Worm (Caenorhabditis elegans): ENCODE results near the gene C27D9.1.
A peak's percentile ranks its signal among the peaks of the same experiment; 100 is the strongest.

C27D9.1 gene

ce11 chrII:4779753-4780152, 26.5 kb downstream of the C27D9.1 start:
- TF ChIP-seq sea-1 (GFP tag; conservative IDR thresholded peaks at IDR 0.05) (no peak), ama-1 (optimal IDR thresholded peaks at IDR 0.05) (no peak)

ce11 chrII:4784436-4784835, 31.2 kb downstream of the C27D9.1 start, which contains the start of gene nep-12:
Gene nep-12 (minus strand): TSS chrII:4784536.
- TF ChIP-seq pes-1 (GFP tag; IDR thresholded peaks at IDR 0.05) (no peak), ceh-13 (GFP tag; optimal IDR thresholded peaks at IDR 0.05) (no peak), tbx-37 (GFP tag; conservative IDR thresholded peaks at IDR 0.05) (no peak), hnd-1 (tag; optimal IDR thresholded peaks at IDR 0.05) (no peak), sea-1 (GFP tag; conservative IDR thresholded peaks at IDR 0.05) (no peak), flt-1 (GFP tag; IDR thresholded peaks at IDR 0.05) (no peak), ets-7 (tag; optimal IDR thresholded peaks at IDR 0.05) (no peak), hmg-4 (GFP tag; optimal IDR thresholded peaks at IDR 0.05) (no peak), ceh-36 (tag; optimal IDR thresholded peaks at IDR 0.05) (no peak), F13C5.2 (tag; optimal IDR thresholded peaks at IDR 0.05) (no peak), tbx-11 (GFP tag; IDR thresholded peaks at IDR 0.05) (no peak), ama-1 (optimal IDR thresholded peaks at IDR 0.05) (no peak)

- TF ChIP-seq sea-1 (GFP tag; conservative IDR thresholded peaks at IDR 0.05) (no peak), ceh-36 (tag; optimal IDR thresholded peaks at IDR 0.05) (no peak), tbx-37 (GFP tag; conservative IDR thresholded peaks at IDR 0.05) (no peak), tbx-11 (GFP tag; IDR thresholded peaks at IDR 0.05) (no peak), hnd-1 (tag; optimal IDR thresholded peaks at IDR 0.05) (no peak), hmg-4 (GFP tag; optimal IDR thresholded peaks at IDR 0.05) (no peak), hmbx-1 (tag; optimal IDR thresholded peaks at IDR 0.05) (no peak), scrt-1 (GFP tag; IDR thresholded peaks at IDR 0.05) (no peak), F13C5.2 (tag; optimal IDR thresholded peaks at IDR 0.05) (no peak), ama-1 (optimal IDR thresholded peaks at IDR 0.05) (no peak), pes-1 (GFP tag; IDR thresholded peaks at IDR 0.05) (no peak), tra-4 (tag; optimal IDR thresholded peaks at IDR 0.05) (no peak), ceh-13 (GFP tag; optimal IDR thresholded peaks at IDR 0.05) (no peak), ets-7 (tag; optimal IDR thresholded peaks at IDR 0.05) (no peak)
Observed at ce11 chrII:4786181-4786580, 33.0 kb downstream of the C27D9.1 start, which contains the start of gene msp-3. Gene msp-3 (minus strand): TSS chrII:4786281.

ce11 chrII:4789835-4790343, 36.7 kb downstream of the C27D9.1 start, which contains the start of gene F26G1.15:
Gene F26G1.15 (plus strand): TSS chrII:4790293.
- no peak for TF ChIP-seq pes-1 (GFP tag; IDR thresholded peaks at IDR 0.05)
- no peak for TF ChIP-seq tbx-11 (GFP tag; IDR thresholded peaks at IDR 0.05)
- TF ChIP-seq tra-4 (tag; optimal IDR thresholded peaks at IDR 0.05): no peak
- TF ChIP-seq ceh-36 (tag; optimal IDR thresholded peaks at IDR 0.05): no peak
- TF ChIP-seq B0310.2 (tag; optimal IDR thresholded peaks at IDR 0.05): no peak
- no peak for TF ChIP-seq scrt-1 (GFP tag; IDR thresholded peaks at IDR 0.05)
- TF ChIP-seq hmbx-1 (tag; optimal IDR thresholded peaks at IDR 0.05): no peak
- no peak for TF ChIP-seq F13C5.2 (tag; optimal IDR thresholded peaks at IDR 0.05)
- TF ChIP-seq sea-1 (GFP tag; conservative IDR thresholded peaks at IDR 0.05): no peak
- TF ChIP-seq ceh-13 (GFP tag; optimal IDR thresholded peaks at IDR 0.05): no peak
- no peak for TF ChIP-seq flt-1 (GFP tag; IDR thresholded peaks at IDR 0.05)
- no peak for TF ChIP-seq ama-1 (optimal IDR thresholded peaks at IDR 0.05)
- TF ChIP-seq hmg-4 (GFP tag; optimal IDR thresholded peaks at IDR 0.05): no peak
- no peak for TF ChIP-seq hnd-1 (tag; optimal IDR thresholded peaks at IDR 0.05)
- no peak for TF ChIP-seq tbx-37 (GFP tag; conservative IDR thresholded peaks at IDR 0.05)
- TF ChIP-seq ets-7 (tag; optimal IDR thresholded peaks at IDR 0.05): no peak
- TF ChIP-seq aly-1 (tag; optimal IDR thresholded peaks at IDR 0.05): no peak

- TF ChIP-seq tbx-37 (GFP tag; conservative IDR thresholded peaks at IDR 0.05): no peak
- TF ChIP-seq sea-1 (GFP tag; conservative IDR thresholded peaks at IDR 0.05): no peak
- no peak for TF ChIP-seq aly-1 (tag; optimal IDR thresholded peaks at IDR 0.05)
- TF ChIP-seq B0310.2 (tag; optimal IDR thresholded peaks at IDR 0.05): no peak
- no peak for TF ChIP-seq tra-4 (tag; optimal IDR thresholded peaks at IDR 0.05)
- TF ChIP-seq pes-1 (GFP tag; IDR thresholded peaks at IDR 0.05): no peak
- TF ChIP-seq hmbx-1 (tag; optimal IDR thresholded peaks at IDR 0.05): no peak
- TF ChIP-seq ama-1 (optimal IDR thresholded peaks at IDR 0.05): no peak
- no peak for TF ChIP-seq ceh-13 (GFP tag; optimal IDR thresholded peaks at IDR 0.05)
Observed at ce11 chrII:4790687-4791086, 37.5 kb downstream of the C27D9.1 start.

- TF ChIP-seq hmbx-1 (tag; optimal IDR thresholded peaks at IDR 0.05) (no peak), hmg-4 (GFP tag; optimal IDR thresholded peaks at IDR 0.05) (peak; percentile 59), F13C5.2 (tag; optimal IDR thresholded peaks at IDR 0.05) (peak; percentile 24), pes-1 (GFP tag; IDR thresholded peaks at IDR 0.05) (no peak; the same call in 1 of the 2 replicates), ceh-13 (GFP tag; optimal IDR thresholded peaks at IDR 0.05) (no peak), tbx-37 (GFP tag; conservative IDR thresholded peaks at IDR 0.05) (peak; percentile 78)
Observed at ce11 chrII:4791272-4791671, 38.1 kb downstream of the C27D9.1 start, which contains the start of gene F26G1.1. Gene F26G1.1 (plus strand): TSS chrII:4791618.

ce11 chrII:4793320-4793719, 40.1 kb downstream of the C27D9.1 start:
- TF ChIP-seq tbx-37 (GFP tag; conservative IDR thresholded peaks at IDR 0.05) (no peak), F13C5.2 (tag; optimal IDR thresholded peaks at IDR 0.05) (no peak), hmbx-1 (tag; optimal IDR thresholded peaks at IDR 0.05) (no peak)

- no peak for TF ChIP-seq hnd-1 (tag; optimal IDR thresholded peaks at IDR 0.05)
- TF ChIP-seq ets-7 (tag; optimal IDR thresholded peaks at IDR 0.05): no peak
- no peak for TF ChIP-seq sea-1 (GFP tag; conservative IDR thresholded peaks at IDR 0.05)
- no peak for TF ChIP-seq tbx-37 (GFP tag; conservative IDR thresholded peaks at IDR 0.05)
- no peak for TF ChIP-seq scrt-1 (GFP tag; IDR thresholded peaks at IDR 0.05)
- TF ChIP-seq aly-1 (tag; optimal IDR thresholded peaks at IDR 0.05): no peak
- TF ChIP-seq flt-1 (GFP tag; IDR thresholded peaks at IDR 0.05): no peak
- no peak for TF ChIP-seq hmg-4 (GFP tag; optimal IDR thresholded peaks at IDR 0.05)
- TF ChIP-seq tra-4 (tag; optimal IDR thresholded peaks at IDR 0.05): no peak
- TF ChIP-seq pes-1 (GFP tag; IDR thresholded peaks at IDR 0.05): no peak
- TF ChIP-seq ama-1 (optimal IDR thresholded peaks at IDR 0.05): no peak
- TF ChIP-seq F13C5.2 (tag; optimal IDR thresholded peaks at IDR 0.05): no peak
- no peak for TF ChIP-seq ceh-36 (tag; optimal IDR thresholded peaks at IDR 0.05)
Observed at ce11 chrII:4795461-4795860, 42.2 kb downstream of the C27D9.1 start, which contains the start of gene C33F10.4. Gene C33F10.4 (plus strand): TSS chrII:4795761.
